Fruit fly (Drosophila melanogaster): Measurements from ENCODE around the gene Stat92E.

DNA sequence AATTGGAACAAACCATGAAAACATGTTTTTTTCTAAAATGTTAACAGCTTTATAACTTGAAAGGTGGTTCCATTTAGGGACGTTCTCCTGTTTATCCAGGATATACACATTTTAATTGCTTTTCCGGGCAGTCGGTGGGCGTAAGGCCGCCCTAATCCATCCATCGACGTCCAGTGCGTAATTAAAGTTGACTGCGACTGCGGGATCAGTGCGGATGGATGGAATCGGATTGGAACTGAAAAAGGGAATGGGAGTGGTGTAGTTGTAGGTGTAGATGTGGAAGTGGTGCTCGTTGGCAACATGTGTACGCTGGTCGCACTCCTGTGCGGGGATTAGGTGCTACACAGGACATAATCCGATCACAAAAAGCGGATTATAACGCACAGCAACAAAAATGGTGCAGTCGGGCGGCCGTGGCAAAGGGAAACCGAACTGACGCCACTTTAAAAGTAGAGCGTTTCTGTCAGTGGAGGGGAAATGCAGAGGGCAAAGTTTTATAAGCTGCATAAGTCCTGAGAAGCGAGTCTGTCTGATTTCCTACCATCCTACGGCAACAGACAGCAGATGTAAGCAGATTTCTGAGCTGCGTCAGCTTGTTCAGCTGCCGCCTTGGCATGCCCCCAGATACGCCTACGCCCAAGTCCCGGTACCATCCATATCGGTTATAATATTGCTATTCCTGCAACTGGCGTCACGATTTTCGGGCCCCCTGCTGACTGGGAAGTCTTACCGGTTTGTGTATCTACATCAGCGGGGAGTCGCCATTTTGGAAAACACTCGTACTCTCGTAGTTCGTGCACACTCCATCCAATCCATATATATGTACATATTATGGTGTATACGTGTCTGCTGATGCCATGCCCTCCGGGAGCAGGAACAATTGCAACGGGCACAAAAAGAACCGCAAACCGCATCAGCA is 45.6 kb upstream of the Stat92E start:
- no peak for TF ChIP-seq CG6808 (GFP tag; optimal IDR thresholded peaks at IDR 0.05)
- no peak for TF ChIP-seq CG3919 (GFP tag; optimal IDR thresholded peaks at IDR 0.05)

Data from whole organism, prepupa.